In the genomic region with DNA sequence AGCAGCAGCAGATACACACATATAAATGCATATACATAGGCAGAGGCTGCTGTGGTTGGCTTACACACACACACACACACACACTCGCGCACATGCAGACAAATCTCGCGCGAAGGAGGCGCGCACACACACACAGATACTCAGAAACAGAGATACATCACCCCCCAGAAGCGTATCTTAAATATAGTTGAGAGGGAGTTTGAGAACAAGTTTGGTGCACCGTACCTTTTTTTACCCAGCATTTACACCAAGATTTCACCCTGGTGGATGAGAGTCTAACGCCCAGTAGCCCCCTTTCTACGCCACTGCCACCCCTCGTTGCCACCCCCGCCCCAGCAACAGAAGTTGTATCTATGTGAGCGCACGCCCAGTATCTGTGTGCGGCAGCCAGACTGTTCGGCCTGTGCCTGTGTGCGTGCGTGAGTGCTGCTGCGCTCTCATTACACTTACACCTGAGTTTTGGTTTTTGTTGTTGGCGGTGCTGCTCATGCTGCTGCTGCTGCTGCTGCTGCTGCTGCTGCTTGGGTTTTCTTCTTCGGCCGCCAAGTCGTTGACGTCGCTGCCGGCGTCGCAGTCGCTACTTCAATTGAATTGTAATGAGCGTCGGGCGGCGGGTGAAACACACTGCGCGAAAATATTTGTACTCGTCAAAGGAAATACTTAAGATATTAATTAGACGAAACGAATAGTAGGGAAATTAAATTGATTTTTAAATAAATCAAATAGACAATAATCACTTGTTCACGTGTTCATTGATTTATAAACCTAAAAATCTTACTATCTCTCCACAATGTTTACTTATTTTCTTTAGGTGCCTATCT, we compare ENCODE assay signal across 1 fruit fly cellular context.
TF ChIP-seq lines count a peak whose summit lies in the region.

No protein-coding gene starts in this region.

TF ChIP-seq in whole organism, embryonic, 481 proteins besides CTCF, POLR2A, EP300 and RAD21 (continued from another document and continues in another):
- TF ChIP-seq tna (GFP tag; IDR thresholded peaks at IDR 0.05; lab: Robert Waterston, UW; ENCODE audit: partially characterized antibody) (no peak), Hsf (GFP tag; optimal IDR thresholded peaks at IDR 0.05; lab: Kevin White, UChicago) (peak; percentile 50), CG4730 (GFP tag; IDR thresholded peaks at IDR 0.05; lab: Robert Waterston, UW) (peak; percentile 87), gfzf (GFP tag; optimal IDR thresholded peaks at IDR 0.05; lab: Kevin White, UChicago) (no peak), sisA (GFP tag; IDR thresholded peaks at IDR 0.05; lab: Robert Waterston, UW) (peak; percentile 91), cad (GFP tag; optimal IDR thresholded peaks at IDR 0.05; lab: Kevin White, UChicago) (no peak), Hmx (GFP tag; optimal IDR thresholded peaks at IDR 0.05; lab: Kevin White, UChicago) (no peak), MTF-1 (GFP tag; optimal IDR thresholded peaks at IDR 0.05; lab: Kevin White, UChicago; ENCODE audit: borderline replicate concordance) (peak; percentile 59), CG4328 (GFP tag; optimal IDR thresholded peaks at IDR 0.05; lab: Kevin White, UChicago) (no peak), Adf1 (GFP tag; IDR thresholded peaks at IDR 0.05; lab: Robert Waterston, UW) (peak; percentile 75), CG13287 (GFP tag; IDR thresholded peaks at IDR 0.05; lab: Robert Waterston, UW; ENCODE audit: partially characterized antibody) (peak; percentile 14; the same call in 1 of the 2 replicates), CG34224 (GFP tag; IDR thresholded peaks at IDR 0.05; lab: Robert Waterston, UW; ENCODE audit: partially characterized antibody) (no peak), CG11504 (tag; optimal IDR thresholded peaks at IDR 0.05; lab: Kevin White, UChicago) (peak; percentile 78), Hr39 (optimal IDR thresholded peaks at IDR 0.05; lab: Kevin White, UChicago) (no peak), hth (optimal IDR thresholded peaks at IDR 0.05; lab: Kevin White, UChicago) (no peak), cwo (GFP tag; optimal IDR thresholded peaks at IDR 0.05; lab: Kevin White, UChicago) (peak; percentile 68), YL-1 (GFP tag; optimal IDR thresholded peaks at IDR 0.05; lab: Kevin White, UChicago) (peak; percentile 10), Optix (GFP tag; IDR thresholded peaks at IDR 0.05; lab: Robert Waterston, UW) (peak; percentile 95), CG13894 (tag; optimal IDR thresholded peaks at IDR 0.05; lab: Kevin White, UChicago) (peak; percentile 31), CG1603 (tag; optimal IDR thresholded peaks at IDR 0.05; lab: Kevin White, UChicago) (peak; percentile 97), stwl (tag; optimal IDR thresholded peaks at IDR 0.05; lab: Kevin White, UChicago) (no peak), mirr (GFP tag; optimal IDR thresholded peaks at IDR 0.05; lab: Kevin White, UChicago) (peak; percentile 28), lilli (GFP tag; optimal IDR thresholded peaks at IDR 0.05; lab: Kevin White, UChicago) (peak; percentile 56), CG10321 (GFP tag; IDR thresholded peaks at IDR 0.05; lab: Robert Waterston, UW) (peak; percentile 46; the same call in 1 of the 2 replicates), Six4 (GFP tag; optimal IDR thresholded peaks at IDR 0.05; lab: Kevin White, UChicago) (peak; percentile 84), Dip3 (GFP tag; optimal IDR thresholded peaks at IDR 0.05; lab: Kevin White, UChicago) (no peak), Pdp1 (GFP tag; optimal IDR thresholded peaks at IDR 0.05; lab: Kevin White, UChicago) (peak; percentile 17 to 54), slp2 (GFP tag; optimal IDR thresholded peaks at IDR 0.05; lab: Kevin White, UChicago) (peak; percentile 13), her (GFP tag; optimal IDR thresholded peaks at IDR 0.05; lab: Kevin White, UChicago) (peak; percentile 48), CG4360 (GFP tag; IDR thresholded peaks at IDR 0.05; lab: Robert Waterston, UW) (peak; percentile 56; the same call in 1 of the 2 replicates), CG9876 (GFP tag; optimal IDR thresholded peaks at IDR 0.05; lab: Kevin White, UChicago) (peak; percentile 28), CG6654 (GFP tag; optimal IDR thresholded peaks at IDR 0.05; lab: Kevin White, UChicago) (peak; percentile 68), CrebB (tag; optimal IDR thresholded peaks at IDR 0.05; lab: Kevin White, UChicago) (peak; percentile 80), CG42726 (GFP tag; IDR thresholded peaks at IDR 0.05; lab: Robert Waterston, UW; ENCODE audit: partially characterized antibody) (no peak), crc (GFP tag; optimal IDR thresholded peaks at IDR 0.05; lab: Kevin White, UChicago) (peak; percentile 20), Side (GFP tag; optimal IDR thresholded peaks at IDR 0.05; lab: Kevin White, UChicago) (peak; percentile 48), scrt (GFP tag; optimal IDR thresholded peaks at IDR 0.05; lab: Kevin White, UChicago) (peak; percentile 63), CG16863 (GFP tag; optimal IDR thresholded peaks at IDR 0.05; lab: Kevin White, UChicago) (peak; percentile 51), CG17802 (tag; optimal IDR thresholded peaks at IDR 0.05; lab: Kevin White, UChicago) (peak; percentile 50), CG15601 (tag; optimal IDR thresholded peaks at IDR 0.05; lab: Kevin White, UChicago) (peak; percentile 62), CG3163 (GFP tag; optimal IDR thresholded peaks at IDR 0.05; lab: Kevin White, UChicago) (no peak), schlank (tag; optimal IDR thresholded peaks at IDR 0.05; lab: Kevin White, UChicago) (peak; percentile 56), sima (GFP tag; optimal IDR thresholded peaks at IDR 0.05; lab: Kevin White, UChicago) (no peak), Hey (tag; optimal IDR thresholded peaks at IDR 0.05; lab: Kevin White, UChicago) (peak; percentile 50), kah (GFP tag; optimal IDR thresholded peaks at IDR 0.05; lab: Kevin White, UChicago) (no peak), CG3281 (GFP tag; optimal IDR thresholded peaks at IDR 0.05; lab: Kevin White, UChicago) (peak; percentile 49), CG13296 (GFP tag; optimal IDR thresholded peaks at IDR 0.05; lab: Kevin White, UChicago) (peak; percentile 26), CG11398 (GFP tag; optimal IDR thresholded peaks at IDR 0.05; lab: Kevin White, UChicago) (no peak), so (GFP tag; IDR thresholded peaks at IDR 0.05; lab: Robert Waterston, UW) (peak; percentile 85), E2f1 (GFP tag; IDR thresholded peaks at IDR 0.05; lab: Robert Waterston, UW) (peak; percentile 88), Rx (GFP tag; IDR thresholded peaks at IDR 0.05; lab: Robert Waterston, UW) (peak; percentile 92), gt (GFP tag; IDR thresholded peaks at IDR 0.05; lab: Robert Waterston, UW) (peak; percentile 78), CG10366 (GFP tag; IDR thresholded peaks at IDR 0.05; lab: Robert Waterston, UW) (peak; percentile 93), chn (GFP tag; optimal IDR thresholded peaks at IDR 0.05; lab: Kevin White, UChicago) (peak; percentile 69), Bteb2 (GFP tag; optimal IDR thresholded peaks at IDR 0.05; lab: Kevin White, UChicago) (peak; percentile 24), sc (optimal IDR thresholded peaks at IDR 0.05; lab: Kevin White, UChicago) (no peak), sc (GFP tag; optimal IDR thresholded peaks at IDR 0.05; lab: Kevin White, UChicago) (peak; percentile 76), Abd-B (GFP tag; optimal IDR thresholded peaks at IDR 0.05; lab: Kevin White, UChicago) (peak; percentile 85), Awh (GFP tag; IDR thresholded peaks at IDR 0.05; lab: Robert Waterston, UW) (peak; percentile 93), Mad (GFP tag; optimal IDR thresholded peaks at IDR 0.05; lab: Kevin White, UChicago) (no peak), CG14050 (GFP tag; IDR thresholded peaks at IDR 0.05; lab: Robert Waterston, UW) (peak; percentile 89), CG32767 (GFP tag; IDR thresholded peaks at IDR 0.05; lab: Robert Waterston, UW) (peak; percentile 92), CG7745 (tag; optimal IDR thresholded peaks at IDR 0.05; lab: Kevin White, UChicago) (no peak), CG9932 (GFP tag; IDR thresholded peaks at IDR 0.05; lab: Robert Waterston, UW) (peak; percentile 81), CG10654 (GFP tag; optimal IDR thresholded peaks at IDR 0.05; lab: Kevin White, UChicago) (peak; percentile 77), CG3847 (GFP tag; IDR thresholded peaks at IDR 0.05; lab: Robert Waterston, UW) (peak; percentile 83), Drgx (GFP tag; IDR thresholded peaks at IDR 0.05; lab: Robert Waterston, UW) (peak; percentile 93), fd96Cb (tag; optimal IDR thresholded peaks at IDR 0.05; lab: Kevin White, UChicago) (peak; percentile 82), CG7987 (GFP tag; optimal IDR thresholded peaks at IDR 0.05; lab: Kevin White, UChicago) (no peak), bcd (GFP tag; optimal IDR thresholded peaks at IDR 0.05; lab: Kevin White, UChicago) (peak; percentile 84), jumu (GFP tag; optimal IDR thresholded peaks at IDR 0.05; lab: Kevin White, UChicago) (peak; percentile 67), CG17612 (GFP tag; IDR thresholded peaks at IDR 0.05; lab: Robert Waterston, UW) (peak; percentile 76), wor (GFP tag; IDR thresholded peaks at IDR 0.05; lab: Robert Waterston, UW) (peak; percentile 83), lola (GFP tag; optimal IDR thresholded peaks at IDR 0.05; lab: Kevin White, UChicago) (peak in 1 of 3 experiments; percentile 83), CG3838 (GFP tag; optimal IDR thresholded peaks at IDR 0.05; lab: Kevin White, UChicago) (no peak), E2f2 (GFP tag; IDR thresholded peaks at IDR 0.05; lab: Robert Waterston, UW) (peak; percentile 64), corto (GFP tag; optimal IDR thresholded peaks at IDR 0.05; lab: Kevin White, UChicago) (no peak), Trl (optimal IDR thresholded peaks at IDR 0.05; lab: Kevin White, UChicago) (peak; percentile 11 to 18), Trl (GFP tag; optimal IDR thresholded peaks at IDR 0.05; lab: Kevin White, UChicago) (peak; percentile 49), oc (tag; optimal IDR thresholded peaks at IDR 0.05; lab: Kevin White, UChicago) (peak; percentile 81), CG9797 (GFP tag; optimal IDR thresholded peaks at IDR 0.05; lab: Kevin White, UChicago) (peak; percentile 8), CG1233 (GFP tag; optimal IDR thresholded peaks at IDR 0.05; lab: Kevin White, UChicago) (peak; percentile 71), klu (GFP tag; IDR thresholded peaks at IDR 0.05; lab: Robert Waterston, UW) (peak; percentile 78), zfh1 (GFP tag; IDR thresholded peaks at IDR 0.05; lab: Robert Waterston, UW) (peak; percentile 97), CG2120 (GFP tag; optimal IDR thresholded peaks at IDR 0.05; lab: Kevin White, UChicago) (peak; percentile 53), Ptx1 (GFP tag; IDR thresholded peaks at IDR 0.05; lab: Robert Waterston, UW) (peak; percentile 94), B-H2 (GFP tag; optimal IDR thresholded peaks at IDR 0.05; lab: Kevin White, UChicago) (no peak), CG6272 (GFP tag; IDR thresholded peaks at IDR 0.05; lab: Robert Waterston, UW) (peak; percentile 91), zfh2 (GFP tag; optimal IDR thresholded peaks at IDR 0.05; lab: Kevin White, UChicago) (no peak), otp (GFP tag; IDR thresholded peaks at IDR 0.05; lab: Robert Waterston, UW) (peak; percentile 95), CG10431 (GFP tag; optimal IDR thresholded peaks at IDR 0.05; lab: Kevin White, UChicago) (no peak), kni (GFP tag; optimal IDR thresholded peaks at IDR 0.05; lab: Kevin White, UChicago) (peak; percentile 4), CG6854 (GFP tag; optimal IDR thresholded peaks at IDR 0.05; lab: Kevin White, UChicago) (peak; percentile 48), Blimp-1 (GFP tag; optimal IDR thresholded peaks at IDR 0.05; lab: Kevin White, UChicago) (peak; percentile 46), TFAM (GFP tag; optimal IDR thresholded peaks at IDR 0.05; lab: Kevin White, UChicago) (no peak), CG8944 (GFP tag; optimal IDR thresholded peaks at IDR 0.05; lab: Kevin White, UChicago) (peak; percentile 76), pum (GFP tag; optimal IDR thresholded peaks at IDR 0.05; lab: Kevin White, UChicago) (peak; percentile 30), sug (tag; optimal IDR thresholded peaks at IDR 0.05; lab: Kevin White, UChicago) (peak; percentile 28), D (optimal IDR thresholded peaks at IDR 0.05; lab: Kevin White, UChicago) (no peak), D (GFP tag; optimal IDR thresholded peaks at IDR 0.05; lab: Kevin White, UChicago) (peak; percentile 73), NC2α (GFP tag; optimal IDR thresholded peaks at IDR 0.05; lab: Kevin White, UChicago) (no peak), Mrtf (GFP tag; IDR thresholded peaks at IDR 0.05; lab: Robert Waterston, UW) (peak; percentile 87), fru (optimal IDR thresholded peaks at IDR 0.05; lab: Kevin White, UChicago) (no peak), Sry-β (GFP tag; optimal IDR thresholded peaks at IDR 0.05; lab: Kevin White, UChicago) (no peak), CG2202 (tag; optimal IDR thresholded peaks at IDR 0.05; lab: Kevin White, UChicago) (peak; percentile 50), CG17359 (tag; optimal IDR thresholded peaks at IDR 0.05; lab: Kevin White, UChicago) (peak; percentile 81), CG18599 (GFP tag; optimal IDR thresholded peaks at IDR 0.05; lab: Kevin White, UChicago) (peak; percentile 86), Hr51 (GFP tag; optimal IDR thresholded peaks at IDR 0.05; lab: Kevin White, UChicago) (peak in 1 of 2 experiments; percentile 64), CG33557 (GFP tag; optimal IDR thresholded peaks at IDR 0.05; lab: Kevin White, UChicago) (peak; percentile 60), gro (GFP tag; optimal IDR thresholded peaks at IDR 0.05; lab: Kevin White, UChicago) (no peak), CG14710 (tag; optimal IDR thresholded peaks at IDR 0.05; lab: Kevin White, UChicago) (peak; percentile 51), bigmax (GFP tag; optimal IDR thresholded peaks at IDR 0.05; lab: Kevin White, UChicago) (no peak), CG10147 (GFP tag; optimal IDR thresholded peaks at IDR 0.05; lab: Kevin White, UChicago) (peak; percentile 51), Lhr (GFP tag; optimal IDR thresholded peaks at IDR 0.05; lab: Kevin White, UChicago) (peak; percentile 38), Xrp1 (GFP tag; IDR thresholded peaks at IDR 0.05; lab: Robert Waterston, UW) (peak; percentile 92), Xbp1 (GFP tag; optimal IDR thresholded peaks at IDR 0.05; lab: Kevin White, UChicago) (peak; percentile 85), ttk (GFP tag; IDR thresholded peaks at IDR 0.05; lab: Robert Waterston, UW) (peak; percentile 94), stc (GFP tag; IDR thresholded peaks at IDR 0.05; lab: Robert Waterston, UW) (peak; percentile 73), chinmo (GFP tag; IDR thresholded peaks at IDR 0.05; lab: Robert Waterston, UW; ENCODE audit: partially characterized antibody) (peak; percentile 73; the same call in 1 of the 4 replicates), CG4404 (GFP tag; IDR thresholded peaks at IDR 0.05; lab: Robert Waterston, UW) (peak; percentile 94), salm (tag; optimal IDR thresholded peaks at IDR 0.05; lab: Kevin White, UChicago) (peak; percentile 14), croc (GFP tag; conservative IDR thresholded peaks at IDR 0.05; lab: Robert Waterston, UW) (peak; percentile 89)
